Comparison of ENCODE assay signal across 1 fruit fly cellular context in the genomic region with DNA sequence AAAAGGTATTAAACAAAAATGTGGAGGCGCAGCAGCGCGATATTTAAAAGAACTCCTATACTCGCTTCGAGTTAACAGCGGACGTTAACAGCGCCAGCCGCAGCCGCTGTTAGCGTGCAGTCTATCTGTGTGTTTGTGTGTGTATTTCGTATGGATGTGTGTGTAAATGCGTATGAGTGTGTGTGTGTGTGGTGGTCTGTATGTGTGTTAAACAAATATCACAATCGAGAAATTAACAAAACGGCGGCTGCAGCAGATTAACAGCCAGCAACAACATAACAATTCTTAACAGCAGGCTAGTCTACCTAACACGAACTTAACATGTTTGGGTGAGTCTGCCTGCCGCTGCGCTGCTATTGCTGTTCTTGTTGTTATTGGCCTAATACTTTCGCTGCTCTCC.
A peak's percentile ranks its signal among the peaks of the same experiment; 100 is the strongest.
TF ChIP-seq lines count a peak whose summit lies in the region.

No protein-coding gene starts in this region.

TF ChIP-seq in whole organism, embryonic, 481 proteins besides CTCF, POLR2A, EP300 and RAD21 (continued from another document):
- TF ChIP-seq CG17359 (tag; optimal IDR thresholded peaks at IDR 0.05; lab: Kevin White, UChicago) (no peak), CG6791 (GFP tag; IDR thresholded peaks at IDR 0.05; lab: Robert Waterston, UW; ENCODE audit: partially characterized antibody) (no peak), CG15696 (tag; optimal IDR thresholded peaks at IDR 0.05; lab: Kevin White, UChicago) (peak; percentile 18), CG15601 (tag; optimal IDR thresholded peaks at IDR 0.05; lab: Kevin White, UChicago) (peak; percentile 2), kni (GFP tag; optimal IDR thresholded peaks at IDR 0.05; lab: Kevin White, UChicago) (no peak), zen2 (GFP tag; IDR thresholded peaks at IDR 0.05; lab: Robert Waterston, UW; ENCODE audit: partially characterized antibody) (0 out of 3 replicates have a peak, but pooled peaks have one; percentile 25), ken (GFP tag; IDR thresholded peaks at IDR 0.05; lab: Robert Waterston, UW) (no peak), NK7.1 (GFP tag; optimal IDR thresholded peaks at IDR 0.05; lab: Kevin White, UChicago) (no peak), p53 (GFP tag; optimal IDR thresholded peaks at IDR 0.05; lab: Kevin White, UChicago) (no peak), CG14965 (GFP tag; optimal IDR thresholded peaks at IDR 0.05; lab: Kevin White, UChicago; ENCODE audit: borderline replicate concordance) (no peak), bsh (GFP tag; optimal IDR thresholded peaks at IDR 0.05; lab: Kevin White, UChicago) (peak in 1 of 2 experiments; percentile 1), CG2202 (tag; optimal IDR thresholded peaks at IDR 0.05; lab: Kevin White, UChicago) (peak; percentile 18), lbe (GFP tag; optimal IDR thresholded peaks at IDR 0.05; lab: Kevin White, UChicago) (no peak), NFAT (GFP tag; IDR thresholded peaks at IDR 0.05; lab: Robert Waterston, UW) (no peak), Bgb (GFP tag; IDR thresholded peaks at IDR 0.05; lab: Robert Waterston, UW; ENCODE audit: partially characterized antibody) (no peak), chif (GFP tag; optimal IDR thresholded peaks at IDR 0.05; lab: Kevin White, UChicago) (no peak), onecut (GFP tag; IDR thresholded peaks at IDR 0.05; lab: Robert Waterston, UW) (peak; percentile 14; the same call in 1 of the 2 replicates), gro (GFP tag; optimal IDR thresholded peaks at IDR 0.05; lab: Kevin White, UChicago) (no peak), E2f2 (GFP tag; IDR thresholded peaks at IDR 0.05; lab: Robert Waterston, UW) (peak; percentile 24; the same call in 1 of the 2 replicates), CG14014 (GFP tag; IDR thresholded peaks at IDR 0.05; lab: Robert Waterston, UW) (no peak), Elba2 (GFP tag; optimal IDR thresholded peaks at IDR 0.05; lab: Kevin White, UChicago) (no peak), abd-A (tag; optimal IDR thresholded peaks at IDR 0.05; lab: Kevin White, UChicago) (no peak), jigr1 (GFP tag; IDR thresholded peaks at IDR 0.05; lab: Robert Waterston, UW) (no peak), sd (tag; optimal IDR thresholded peaks at IDR 0.05; lab: Kevin White, UChicago) (no peak), CG1603 (tag; optimal IDR thresholded peaks at IDR 0.05; lab: Kevin White, UChicago) (no peak), Hr39 (optimal IDR thresholded peaks at IDR 0.05; lab: Kevin White, UChicago) (no peak), esg (GFP tag; conservative IDR thresholded peaks at IDR 0.05; lab: Robert Waterston, UW) (no peak), Side (GFP tag; optimal IDR thresholded peaks at IDR 0.05; lab: Kevin White, UChicago) (no peak), ftz-f1 (GFP tag; optimal IDR thresholded peaks at IDR 0.05; lab: Kevin White, UChicago) (no peak), CG18476 (GFP tag; optimal IDR thresholded peaks at IDR 0.05; lab: Kevin White, UChicago) (no peak), hkb (optimal IDR thresholded peaks at IDR 0.05; lab: Kevin White, UChicago) (no peak), hkb (GFP tag; IDR thresholded peaks at IDR 0.05; lab: Robert Waterston, UW) (no peak; the same call in 1 of the 2 replicates), az2 (GFP tag; optimal IDR thresholded peaks at IDR 0.05; lab: Kevin White, UChicago) (no peak), CG16813 (GFP tag; IDR thresholded peaks at IDR 0.05; lab: Robert Waterston, UW; ENCODE audit: partially characterized antibody) (no peak)
